Worm (Caenorhabditis elegans) whole organism, L4 larva: Measurements from ENCODE around the gene crh-1.

Experiments used
- egl-27 ChIP-seq: sonication (generic microtip); optimal IDR thresholded peaks from 3 replicates; lab custom pipeline; 2017; ENCODE audit warnings: missing biosample characterization, missing genetic modification reagents, missing genetic modification characterization
- lin-39 ChIP-seq: fragments of 150-350 bp; optimal IDR thresholded peaks from 2 replicates; lab custom pipeline; 2014; ENCODE audit warnings: missing biosample characterization, missing genetic modification reagents, missing genetic modification characterization
- lir-3 ChIP-seq: sonication (generic microtip); optimal IDR thresholded peaks from 2 replicates; lab custom pipeline; 2016; ENCODE audit warnings: mild to moderate bottlenecking, missing genetic modification characterization, missing compliant biosample characterization
- lsy-2 ChIP-seq, 2 experiments: fragments of 150-350 bp in 1 of 2; sonication (generic microtip) in 1 of 2; optimal IDR thresholded peaks; 2 replicates each; lab custom pipeline; 2014 to 2017; ENCODE audit warnings: missing biosample characterization in 2 of 2, missing genetic modification characterization in 2 of 2
- zip-2 ChIP-seq: fragments of 150-350 bp; optimal IDR thresholded peaks from 2 replicates; lab custom pipeline; 2014; ENCODE audit warnings: missing biosample characterization, missing genetic modification characterization

DNA sequence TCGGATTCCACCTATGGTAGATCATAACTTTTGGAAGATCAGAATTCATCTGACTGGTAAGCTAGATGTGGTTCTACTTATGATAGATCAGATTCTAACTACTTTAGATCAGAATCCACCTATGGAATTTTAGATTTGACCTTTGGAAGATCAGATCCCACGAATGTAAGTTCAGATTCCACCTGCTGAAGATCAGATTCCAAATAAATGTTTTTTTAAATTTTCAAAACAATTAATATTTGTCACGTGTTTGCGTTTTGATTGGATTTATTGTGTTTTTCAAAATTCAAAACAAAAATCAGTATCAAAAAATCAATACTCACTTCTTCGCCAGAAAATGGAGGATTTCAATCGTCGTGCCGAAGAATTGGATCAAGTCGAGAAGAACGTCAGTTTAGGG is 41.0 kb downstream of the crh-1 start, which contains the start of gene Y41C4A.7:
- TF ChIP-seq lin-39 (no peak), egl-27 (no peak), zip-2 (tag; lab: Kevin White, UChicago) (no peak), lsy-2 (tag; optimal IDR thresholded peaks at IDR 0.05; lab: Kevin White, UChicago) (no peak), lir-3 (tag; lab: Kevin White, UChicago) (no peak)
